Worm (Caenorhabditis elegans) whole organism, early embryonic: ENCODE results near the gene M117.4.

Experiments used
- B0310.2 ChIP-seq: sonication (generic microtip); optimal IDR thresholded peaks from 2 replicates; lab custom pipeline; 2016; ENCODE audit warnings: mild to moderate bottlenecking, missing genetic modification characterization, missing compliant biosample characterization
- F13C5.2 ChIP-seq: sonication (generic microtip); optimal IDR thresholded peaks from 2 replicates; lab custom pipeline; 2017; ENCODE audit warnings: mild to moderate bottlenecking, missing genetic modification characterization, inconsistent platforms, missing compliant biosample characterization
- aly-1 ChIP-seq: sonication (generic microtip); optimal IDR thresholded peaks from 2 replicates; lab custom pipeline; 2016; ENCODE audit warnings: missing genetic modification characterization, missing compliant biosample characterization
- ama-1 ChIP-seq: fragments of 150-350 bp; optimal IDR thresholded peaks from 2 replicates; lab custom pipeline; 2014
- ceh-13 ChIP-seq: fragments of 200-800 bp; sonication (Bioruptor generic); optimal IDR thresholded peaks from 2 replicates; lab custom pipeline; 2018; ENCODE audit warnings: mild to moderate bottlenecking, missing genetic modification characterization, missing compliant biosample characterization
- ceh-36 ChIP-seq: sonication (generic microtip); optimal IDR thresholded peaks from 2 replicates; lab custom pipeline; 2016; ENCODE audit warnings: missing genetic modification characterization, inconsistent platforms, missing compliant biosample characterization
- ets-7 ChIP-seq: sonication (generic microtip); optimal IDR thresholded peaks from 2 replicates; lab custom pipeline; 2016; ENCODE audit warnings: missing genotype, missing genetic modification characterization, missing compliant biosample characterization
- flt-1 ChIP-seq: fragments of 200-800 bp; sonication (Bioruptor generic); IDR thresholded peaks from 2 replicates; pipeline ENCODE4 v1.3.6; 2022; ENCODE audit warnings: missing genetic modification characterization, missing compliant biosample characterization
- hmg-4 ChIP-seq: fragments of 200-800 bp; sonication (Bioruptor generic); optimal IDR thresholded peaks from 2 replicates; lab custom pipeline; 2018; ENCODE audit warnings: mild to moderate bottlenecking, missing genetic modification characterization, missing compliant biosample characterization
- sea-1 ChIP-seq: fragments of 200-800 bp; sonication (Bioruptor generic); conservative IDR thresholded peaks from 2 replicates; pipeline ENCODE4 v1.3.6; 2022; ENCODE audit warnings: missing genetic modification characterization, missing compliant biosample characterization
- tbx-37 ChIP-seq: fragments of 200-800 bp; sonication (Bioruptor generic); conservative IDR thresholded peaks from 2 replicates; pipeline ENCODE4 v1.3.6; 2022; ENCODE audit warnings: missing genetic modification reagents, missing genetic modification characterization, missing compliant biosample characterization
- tra-4 ChIP-seq: sonication (generic microtip); optimal IDR thresholded peaks from 2 replicates; lab custom pipeline; 2017; ENCODE audit warnings: missing genetic modification characterization, missing compliant biosample characterization

ce11 chrIV:11864226-11864625 lies 30.9 kb upstream of the M117.4 start, which contains the start of gene trpa-1:
- TF ChIP-seq ama-1 (no peak), aly-1 (tag; lab: Kevin White, UChicago) (no peak), ceh-36 (tag; lab: Kevin White, UChicago) (no peak), ceh-13 (GFP tag; lab: Kevin White, UChicago) (no peak), sea-1 (GFP tag; lab: Robert Waterston, UW) (no peak), flt-1 (GFP tag; lab: Robert Waterston, UW) (no peak), tbx-37 (no peak), tra-4 (no peak), hmg-4 (no peak), B0310.2 (tag; lab: Kevin White, UChicago) (no peak), ets-7 (no peak), F13C5.2 (tag; lab: Kevin White, UChicago) (no peak)
